Worm (Caenorhabditis elegans) whole organism, young adult: ENCODE data around the gene T06E8.8.

Experiments
- B0035.1 ChIP-seq: sonication (generic microtip); optimal IDR thresholded peaks from 2 replicates; lab custom pipeline; 2016; ENCODE audit warnings: missing genetic modification characterization, mild to moderate bottlenecking, missing compliant biosample characterization, missing genotype, missing genetic modification reagents
- B0261.1 ChIP-seq: sonication (generic microtip); optimal IDR thresholded peaks from 2 replicates; lab custom pipeline; 2016; ENCODE audit warnings: mild to moderate bottlenecking, missing genetic modification characterization, moderate library complexity, missing compliant biosample characterization
- C06A6.2 ChIP-seq: fragments of 200-800 bp; sonication (Bioruptor generic); conservative IDR thresholded peaks from 2 replicates; pipeline ENCODE4 v1.3.6; 2022; ENCODE audit warnings: missing genetic modification characterization, missing compliant biosample characterization
- F10E7.11 ChIP-seq: sonication (generic microtip); optimal IDR thresholded peaks from 2 replicates; lab custom pipeline; 2017; ENCODE audit warnings: mild to moderate bottlenecking, missing genetic modification characterization, moderate library complexity, missing compliant biosample characterization
- F22D6.2 ChIP-seq: sonication (generic microtip); optimal IDR thresholded peaks from 2 replicates; lab custom pipeline; 2016; ENCODE audit warnings: mild to moderate bottlenecking, missing genetic modification characterization, missing compliant biosample characterization
- F49E8.2 ChIP-seq: sonication (generic microtip); optimal IDR thresholded peaks from 3 replicates; lab custom pipeline; 2017; ENCODE audit warnings: missing genetic modification characterization, mild to moderate bottlenecking, missing compliant biosample characterization, antibody characterized with exemption, moderate library complexity; ENCODE audit not compliant: insufficient read depth
- K12H6.12 ChIP-seq: fragments of 200-800 bp; sonication (Bioruptor generic); optimal IDR thresholded peaks from 2 replicates; lab custom pipeline; 2018; ENCODE audit warnings: mild to moderate bottlenecking, missing genetic modification characterization, missing compliant biosample characterization
- T26A5.8 ChIP-seq: sonication (generic microtip); optimal IDR thresholded peaks from 2 replicates; lab custom pipeline; 2016; ENCODE audit warnings: missing genetic modification characterization, missing compliant biosample characterization
- Y95B8A.8 ChIP-seq: fragments of 200-800 bp; sonication (Bioruptor generic); IDR thresholded peaks from 2 replicates; pipeline ENCODE4 v1.3.6; 2022; ENCODE audit warnings: missing genetic modification reagents, missing genetic modification characterization, missing compliant biosample characterization
- akir-1 ChIP-seq: fragments of 200-800 bp; sonication (Bioruptor generic); optimal IDR thresholded peaks from 2 replicates; lab custom pipeline; 2018; ENCODE audit warnings: mild to moderate bottlenecking, missing genetic modification characterization, moderate library complexity, missing compliant biosample characterization
- ceh-100 ChIP-seq: fragments of 200-800 bp; sonication (Bioruptor generic); IDR thresholded peaks from 2 replicates; pipeline ENCODE4 v1.3.6; 2022; ENCODE audit warnings: missing genetic modification reagents, missing genetic modification characterization, missing compliant biosample characterization
- ceh-79 ChIP-seq: sonication (generic microtip); optimal IDR thresholded peaks from 2 replicates; lab custom pipeline; 2017; ENCODE audit warnings: mild to moderate bottlenecking, missing genetic modification characterization, missing compliant biosample characterization
- egrh-3 ChIP-seq: fragments of 200-800 bp; sonication (Bioruptor generic); IDR thresholded peaks from 2 replicates; pipeline ENCODE4 v1.3.6; 2022; ENCODE audit warnings: missing genetic modification reagents, missing genetic modification characterization, missing compliant biosample characterization
- ets-4 ChIP-seq: fragments of 200-800 bp; sonication (Bioruptor generic); optimal IDR thresholded peaks from 2 replicates; lab custom pipeline; 2018; ENCODE audit warnings: mild to moderate bottlenecking, missing genetic modification characterization, missing compliant biosample characterization
- hrde-1 ChIP-seq: sonication (generic microtip); optimal IDR thresholded peaks from 2 replicates; lab custom pipeline; 2016; ENCODE audit warnings: missing genetic modification characterization, mild to moderate bottlenecking, missing compliant biosample characterization, moderate library complexity, missing genotype, missing genetic modification reagents, borderline replicate concordance
- let-526 ChIP-seq: fragments of 200-800 bp; sonication (Bioruptor generic); IDR thresholded peaks from 2 replicates; pipeline ENCODE4 v1.3.6; 2022; ENCODE audit warnings: missing genetic modification reagents, missing genetic modification characterization, missing compliant biosample characterization
- lin-26 ChIP-seq: fragments of 200-800 bp; sonication (Bioruptor generic); IDR thresholded peaks from 2 replicates; pipeline ENCODE4 v1.3.6; 2022; ENCODE audit warnings: missing genetic modification reagents, missing genetic modification characterization, missing compliant biosample characterization
- lin-35 ChIP-seq, 3 experiments: fragments of 150-350 bp in 2 of 3; sonication (generic microtip) in 1 of 3; optimal IDR thresholded peaks; 2 replicates each; lab custom pipeline; 2014 to 2018; ENCODE audit warnings: missing biosample characterization in 3 of 3, missing genetic modification characterization in 3 of 3, missing genetic modification reagents in 3 of 3
- lin-40 ChIP-seq: sonication (generic microtip); optimal IDR thresholded peaks from 2 replicates; lab custom pipeline; 2016; ENCODE audit warnings: missing genetic modification characterization, mild to moderate bottlenecking, missing compliant biosample characterization, missing genotype, missing genetic modification reagents
- lir-1 ChIP-seq: fragments of 200-800 bp; sonication (Bioruptor generic); conservative IDR thresholded peaks from 2 replicates; pipeline ENCODE4 v1.3.6; 2022; ENCODE audit warnings: missing genetic modification reagents, missing genetic modification characterization, missing compliant biosample characterization
- lsy-27 ChIP-seq: sonication (generic microtip); optimal IDR thresholded peaks from 2 replicates; lab custom pipeline; 2017; ENCODE audit warnings: missing genetic modification characterization, mild to moderate bottlenecking, missing compliant biosample characterization, antibody characterized with exemption, missing genotype, borderline replicate concordance; ENCODE audit not compliant: insufficient read depth
- madf-10 ChIP-seq: sonication (generic microtip); optimal IDR thresholded peaks from 2 replicates; lab custom pipeline; 2016; ENCODE audit warnings: mild to moderate bottlenecking, missing genetic modification characterization, missing compliant biosample characterization
- madf-6 ChIP-seq: fragments of 200-800 bp; sonication (Bioruptor generic); IDR thresholded peaks from 2 replicates; pipeline ENCODE4 v1.3.6; 2022; ENCODE audit warnings: missing genetic modification reagents, missing genetic modification characterization, missing compliant biosample characterization
- mel-28 ChIP-seq: sonication (generic microtip); optimal IDR thresholded peaks from 2 replicates; lab custom pipeline; 2016; ENCODE audit warnings: borderline replicate concordance, mild to moderate bottlenecking, missing genetic modification characterization, missing compliant biosample characterization
- mxl-1 ChIP-seq: sonication (generic microtip); optimal IDR thresholded peaks from 2 replicates; lab custom pipeline; 2016; ENCODE audit warnings: missing genetic modification characterization, missing compliant biosample characterization
- nfyb-1 ChIP-seq: fragments of 200-800 bp; sonication (Bioruptor generic); IDR thresholded peaks from 2 replicates; pipeline ENCODE4 v1.3.6; 2022; ENCODE audit warnings: missing genetic modification reagents, missing genetic modification characterization, missing compliant biosample characterization
- nhr-179 ChIP-seq: sonication (generic microtip); optimal IDR thresholded peaks from 2 replicates; lab custom pipeline; 2016; ENCODE audit warnings: mild to moderate bottlenecking, missing genetic modification characterization, missing compliant biosample characterization
- snpc-1.1 ChIP-seq: sonication (generic microtip); optimal IDR thresholded peaks from 2 replicates; lab custom pipeline; 2017; ENCODE audit warnings: missing genetic modification characterization, mild to moderate bottlenecking, missing compliant biosample characterization, antibody characterized with exemption, moderate library complexity, missing genotype, missing genetic modification reagents; ENCODE audit not compliant: insufficient read depth
- snpc-1.3 ChIP-seq: sonication (generic microtip); optimal IDR thresholded peaks from 2 replicates; lab custom pipeline; 2017; ENCODE audit warnings: missing genetic modification characterization, mild to moderate bottlenecking, missing compliant biosample characterization, antibody characterized with exemption, moderate library complexity, missing genotype, missing genetic modification reagents; ENCODE audit not compliant: insufficient read depth
- ztf-22 ChIP-seq: fragments of 200-800 bp; sonication (Bioruptor generic); optimal IDR thresholded peaks from 2 replicates; lab custom pipeline; 2018; ENCODE audit warnings: mild to moderate bottlenecking, missing genetic modification characterization, moderate library complexity, missing compliant biosample characterization
- ztf-3 ChIP-seq: fragments of 200-800 bp; sonication (Bioruptor generic); optimal IDR thresholded peaks from 2 replicates; lab custom pipeline; 2018; ENCODE audit warnings: mild to moderate bottlenecking, missing genetic modification characterization, missing compliant biosample characterization
- ztf-6 ChIP-seq: fragments of 200-800 bp; sonication (Bioruptor generic); IDR thresholded peaks from 2 replicates; pipeline ENCODE4 v1.3.6; 2022; ENCODE audit warnings: missing genetic modification reagents, missing genetic modification characterization, missing compliant biosample characterization

The T06E8.8 gene

DNA sequence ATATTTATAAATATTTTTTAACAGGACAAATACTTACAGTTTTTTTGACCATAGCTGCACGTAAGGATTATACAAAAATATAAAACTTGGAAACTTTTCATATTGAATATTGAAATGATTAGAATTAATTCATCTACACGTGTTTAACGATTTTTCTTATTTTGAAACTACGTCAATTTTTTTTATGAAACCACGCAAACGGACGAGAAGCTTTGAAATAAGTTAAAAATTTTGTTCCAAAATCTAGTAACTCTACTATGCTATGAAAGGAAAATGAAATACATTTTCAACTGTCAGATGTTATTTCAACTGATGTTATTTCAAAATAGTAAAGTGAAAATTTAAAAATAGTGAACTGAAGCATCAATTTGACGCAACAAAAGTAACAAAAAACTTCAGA, 30.2 kb downstream of the T06E8.8 start, which contains the start of gene F57A8.6:
Gene F57A8.6 (minus strand): TSS at position 101 of the 400 bp plus-strand sequence.
- TF ChIP-seq mxl-1 (tag; lab: Kevin White, UChicago) (no peak), lir-1 (GFP tag; lab: Robert Waterston, UW) (no peak), ztf-3 (no peak), mel-28 (no peak), F10E7.11 (tag; lab: Kevin White, UChicago) (no peak), ztf-6 (GFP tag; lab: Robert Waterston, UW) (no peak), madf-10 (tag; lab: Kevin White, UChicago) (no peak), ceh-79 (no peak), snpc-1.1 (tag; lab: Kevin White, UChicago) (no peak)

- no peak for TF ChIP-seq C06A6.2
- TF ChIP-seq, all 124 proteins: peak for 0
These were observed 31.9 kb downstream of the T06E8.8 start, which contains the start of gene F57A8.7 for ce11 chrV:10075441-10075840. Gene F57A8.7 (plus strand): TSS chrV:10075741.

- no peak for TF ChIP-seq nhr-179 (tag; lab: Kevin White, UChicago)
- TF ChIP-seq lin-40 = no peak
- TF ChIP-seq lin-35 (GFP tag; optimal IDR thresholded peaks at IDR 0.05; lab: Kevin White, UChicago) = no peak
- no peak for TF ChIP-seq ztf-3
- TF ChIP-seq ztf-6 (GFP tag; lab: Robert Waterston, UW) = no peak
- TF ChIP-seq madf-6 (GFP tag; lab: Robert Waterston, UW) = no peak
- TF ChIP-seq B0261.1 = no peak
- TF ChIP-seq T26A5.8 = no peak
- no peak for TF ChIP-seq ets-4 (GFP tag; lab: Kevin White, UChicago)
- no peak for TF ChIP-seq ztf-22 (GFP tag; lab: Kevin White, UChicago)
- TF ChIP-seq hrde-1 = no peak
- no peak for TF ChIP-seq mxl-1 (tag; lab: Kevin White, UChicago)
- TF ChIP-seq ceh-100 = no peak
- no peak for TF ChIP-seq mel-28
These were observed 34.7 kb downstream of the T06E8.8 start, which contains the start of gene R04B5.1 for ce11 chrV:10078244-10078643. Gene R04B5.1 (minus strand): TSS chrV:10078344.

DNA sequence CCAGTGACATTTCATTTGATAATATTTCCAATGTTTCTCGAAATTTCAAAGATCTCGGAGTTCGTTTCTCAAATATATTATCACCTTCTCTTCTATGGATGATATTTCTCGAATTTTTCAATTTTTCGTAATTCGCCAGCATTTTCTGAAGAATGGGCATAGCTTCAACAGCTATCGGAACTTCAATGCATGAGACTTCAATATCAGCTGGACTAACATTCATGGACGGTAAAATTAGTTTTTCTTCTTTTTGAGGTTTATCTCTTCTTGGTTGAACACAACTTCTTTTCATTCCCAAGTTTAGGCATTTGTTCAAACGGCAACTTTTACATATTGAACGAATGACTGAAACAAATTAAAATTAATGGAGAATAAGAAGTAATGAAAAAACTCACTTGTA, 37.4 kb downstream of the T06E8.8 start:
- TF ChIP-seq madf-6 (GFP tag; lab: Robert Waterston, UW) (no peak), F10E7.11 (tag; lab: Kevin White, UChicago) (no peak), akir-1 (GFP tag; lab: Kevin White, UChicago) (no peak), F49E8.2 (tag; lab: Kevin White, UChicago) (no peak), lsy-27 (tag; lab: Kevin White, UChicago) (no peak), Y95B8A.8 (GFP tag; lab: Robert Waterston, UW) (no peak), snpc-1.3 (no peak), let-526 (GFP tag; lab: Robert Waterston, UW) (no peak), egrh-3 (GFP tag; lab: Robert Waterston, UW) (no peak), nfyb-1 (GFP tag; lab: Robert Waterston, UW) (no peak), B0035.1 (tag; lab: Kevin White, UChicago) (no peak), F22D6.2 (tag; lab: Kevin White, UChicago) (no peak), ceh-79 (no peak), lin-26 (GFP tag; lab: Robert Waterston, UW) (no peak), ets-4 (GFP tag; lab: Kevin White, UChicago) (no peak), K12H6.12 (tag; lab: Kevin White, UChicago) (no peak)
